Worm (Caenorhabditis elegans) whole organism, L2 larva: ENCODE results near the gene K10B4.1.

Experiments used
- R02D3.7 ChIP-seq: fragments of 150-350 bp; optimal IDR thresholded peaks from 2 replicates; lab custom pipeline; 2014; ENCODE audit warnings: missing biosample characterization, missing genetic modification characterization
- Y55F3AM.14 ChIP-seq: fragments of 200-800 bp; sonication (Bioruptor generic); optimal IDR thresholded peaks from 2 replicates; lab custom pipeline; 2018; ENCODE audit warnings: mild to moderate bottlenecking, missing genetic modification characterization, missing compliant biosample characterization
- lin-11 ChIP-seq: fragments of 150-350 bp; sonication (generic microtip); optimal IDR thresholded peaks from 2 replicates; lab custom pipeline; 2014; ENCODE audit warnings: missing biosample characterization, missing genetic modification characterization, inconsistent platforms, mixed read lengths
- lin-13 ChIP-seq: fragments of 150-350 bp; optimal IDR thresholded peaks from 2 replicates; lab custom pipeline; 2014; ENCODE audit warnings: missing biosample characterization, missing genetic modification reagents, missing genetic modification characterization
- mdl-1 ChIP-seq, 2 experiments: fragments of 150-350 bp in 1 of 2; sonication (generic microtip) in 1 of 2; optimal IDR thresholded peaks; 2 replicates each; lab custom pipeline; 2017; ENCODE audit warnings: missing biosample characterization in 2 of 2, missing genetic modification characterization in 2 of 2
- nhr-11 ChIP-seq: fragments of 150-350 bp; optimal IDR thresholded peaks from 2 replicates; lab custom pipeline; 2014; ENCODE audit warnings: missing biosample characterization, missing genetic modification characterization
- nhr-12 ChIP-seq: fragments of 150-350 bp; optimal IDR thresholded peaks from 2 replicates; lab custom pipeline; 2014; ENCODE audit warnings: missing biosample characterization, missing genetic modification characterization
- nhr-25 ChIP-seq: fragments of 150-350 bp; sonication (generic microtip); optimal IDR thresholded peaks from 3 replicates; lab custom pipeline; 2014; ENCODE audit warnings: missing biosample characterization, missing genetic modification characterization
- nhr-77 ChIP-seq: fragments of 150-350 bp; optimal IDR thresholded peaks from 2 replicates; lab custom pipeline; 2014; ENCODE audit warnings: missing biosample characterization, missing genetic modification characterization

DNA sequence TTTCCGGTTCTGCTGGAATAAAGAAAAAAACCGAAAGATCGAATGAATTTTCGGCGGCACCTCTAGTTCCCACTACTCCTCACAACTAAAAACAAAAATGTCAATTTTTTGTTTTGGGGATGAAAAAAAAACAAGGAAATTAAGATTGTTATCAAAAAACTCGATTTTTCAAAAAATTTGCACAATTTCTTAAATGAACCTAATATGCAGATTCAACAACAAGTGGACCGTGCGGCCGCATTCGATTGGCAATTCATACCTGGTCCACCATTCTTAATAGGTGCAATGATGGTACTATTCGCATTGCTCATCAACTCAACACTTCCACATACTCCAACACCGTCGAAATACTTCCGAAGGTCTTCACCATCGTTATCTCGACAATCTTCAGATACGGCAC is 16.2 kb downstream of the K10B4.1 start:
- TF ChIP-seq lin-11 (no peak), nhr-12 (no peak), nhr-25 (no peak), R02D3.7 (tag; lab: Kevin White, UChicago) (no peak), nhr-11 (tag; lab: Kevin White, UChicago) (no peak), mdl-1 (tag; optimal IDR thresholded peaks at IDR 0.05; lab: Kevin White, UChicago) (no peak), nhr-77 (no peak), Y55F3AM.14 (GFP tag; lab: Kevin White, UChicago) (no peak), lin-13 (GFP tag; lab: Kevin White, UChicago) (no peak)
